Fruit fly (Drosophila melanogaster): Measurements from ENCODE around the gene CG43844.

dm6 chr3R:21864484-21864883, 24.9 kb upstream of the CG43844 start:
- TF ChIP-seq Sox102F (GFP tag; optimal IDR thresholded peaks at IDR 0.05) (no peak), spab (GFP tag; optimal IDR thresholded peaks at IDR 0.05) (no peak), CG7368 (GFP tag; optimal IDR thresholded peaks at IDR 0.05) (no peak), dsx (GFP tag; optimal IDR thresholded peaks at IDR 0.05; ENCODE audit: poor library complexity, severe bottlenecking) (no peak)

Data from whole organism, prepupa.